Worm (Caenorhabditis elegans) whole organism, early embryonic: ENCODE data around the gene sec-10.

ENCODE experiments used
- B0310.2 ChIP-seq: sonication (generic microtip); optimal IDR thresholded peaks from 2 replicates; lab custom pipeline; 2016; ENCODE audit warnings: mild to moderate bottlenecking, missing genetic modification characterization, missing compliant biosample characterization
- F13C5.2 ChIP-seq: sonication (generic microtip); optimal IDR thresholded peaks from 2 replicates; lab custom pipeline; 2017; ENCODE audit warnings: mild to moderate bottlenecking, missing genetic modification characterization, inconsistent platforms, missing compliant biosample characterization
- aly-1 ChIP-seq: sonication (generic microtip); optimal IDR thresholded peaks from 2 replicates; lab custom pipeline; 2016; ENCODE audit warnings: missing genetic modification characterization, missing compliant biosample characterization
- ama-1 ChIP-seq: fragments of 150-350 bp; optimal IDR thresholded peaks from 2 replicates; lab custom pipeline; 2014
- ceh-13 ChIP-seq: fragments of 200-800 bp; sonication (Bioruptor generic); optimal IDR thresholded peaks from 2 replicates; lab custom pipeline; 2018; ENCODE audit warnings: mild to moderate bottlenecking, missing genetic modification characterization, missing compliant biosample characterization
- ceh-36 ChIP-seq: sonication (generic microtip); optimal IDR thresholded peaks from 2 replicates; lab custom pipeline; 2016; ENCODE audit warnings: missing genetic modification characterization, inconsistent platforms, missing compliant biosample characterization
- ets-7 ChIP-seq: sonication (generic microtip); optimal IDR thresholded peaks from 2 replicates; lab custom pipeline; 2016; ENCODE audit warnings: missing genotype, missing genetic modification characterization, missing compliant biosample characterization
- flt-1 ChIP-seq: fragments of 200-800 bp; sonication (Bioruptor generic); IDR thresholded peaks from 2 replicates; pipeline ENCODE4 v1.3.6; 2022; ENCODE audit warnings: missing genetic modification characterization, missing compliant biosample characterization
- hmbx-1 ChIP-seq: sonication (generic microtip); optimal IDR thresholded peaks from 2 replicates; lab custom pipeline; 2016; ENCODE audit warnings: mild to moderate bottlenecking, missing genetic modification characterization, missing compliant biosample characterization
- hmg-4 ChIP-seq: fragments of 200-800 bp; sonication (Bioruptor generic); optimal IDR thresholded peaks from 2 replicates; lab custom pipeline; 2018; ENCODE audit warnings: mild to moderate bottlenecking, missing genetic modification characterization, missing compliant biosample characterization
- hnd-1 ChIP-seq: sonication (generic microtip); optimal IDR thresholded peaks from 2 replicates; lab custom pipeline; 2016; ENCODE audit warnings: missing genetic modification characterization, missing compliant biosample characterization
- pes-1 ChIP-seq: fragments of 200-800 bp; sonication (Bioruptor generic); IDR thresholded peaks from 2 replicates; pipeline ENCODE4 v1.3.6; 2022; ENCODE audit warnings: missing genetic modification reagents, missing genetic modification characterization, missing compliant biosample characterization
- scrt-1 ChIP-seq: fragments of 200-800 bp; sonication (Bioruptor generic); IDR thresholded peaks from 2 replicates; pipeline ENCODE4 v1.3.6; 2022; ENCODE audit warnings: missing genetic modification characterization, missing compliant biosample characterization
- sea-1 ChIP-seq: fragments of 200-800 bp; sonication (Bioruptor generic); conservative IDR thresholded peaks from 2 replicates; pipeline ENCODE4 v1.3.6; 2022; ENCODE audit warnings: missing genetic modification characterization, missing compliant biosample characterization
- tbx-11 ChIP-seq: fragments of 200-800 bp; sonication (Bioruptor generic); IDR thresholded peaks from 2 replicates; pipeline ENCODE4 v1.3.6; 2022; ENCODE audit warnings: missing genetic modification characterization, missing compliant biosample characterization
- tbx-37 ChIP-seq: fragments of 200-800 bp; sonication (Bioruptor generic); conservative IDR thresholded peaks from 2 replicates; pipeline ENCODE4 v1.3.6; 2022; ENCODE audit warnings: missing genetic modification reagents, missing genetic modification characterization, missing compliant biosample characterization
- tra-4 ChIP-seq: sonication (generic microtip); optimal IDR thresholded peaks from 2 replicates; lab custom pipeline; 2017; ENCODE audit warnings: missing genetic modification characterization, missing compliant biosample characterization

sec-10 gene

ce11 chrIV:7778865-7779264 lies 3.4 kb downstream of the sec-10 start, which contains the start of gene rpap-3:
TSS of gene rpap-3 (minus strand) at chrIV:7778965.
- TF ChIP-seq ceh-13 (GFP tag; lab: Kevin White, UChicago): no peak
- no peak for TF ChIP-seq ama-1
- TF ChIP-seq aly-1 (tag; lab: Kevin White, UChicago): no peak

- no peak for TF ChIP-seq hnd-1
- no peak for TF ChIP-seq sea-1 (GFP tag; lab: Robert Waterston, UW)
- no peak for TF ChIP-seq tra-4 (tag; lab: Kevin White, UChicago)
- TF ChIP-seq scrt-1 (GFP tag; lab: Robert Waterston, UW): no peak
- no peak for TF ChIP-seq B0310.2 (tag; lab: Kevin White, UChicago)
- no peak for TF ChIP-seq ceh-13 (GFP tag; lab: Kevin White, UChicago)
- no peak for TF ChIP-seq ceh-36
Observed at ce11 chrIV:7775725-7776124, 6.6 kb downstream of the sec-10 start, which contains the start of gene swd-2.1. TSS of gene swd-2.1 (plus strand) at chrIV:7776025.

ce11 chrIV:7774206-7774605 lies 8.1 kb downstream of the sec-10 start, which contains the start of the genes hcf-1 and swd-2.2:
TSS of gene hcf-1 (minus strand) at chrIV:7774275.
TSS of gene swd-2.2 (plus strand) at chrIV:7774411.
- TF ChIP-seq hnd-1 (no peak), scrt-1 (GFP tag; lab: Robert Waterston, UW) (no peak), sea-1 (GFP tag; lab: Robert Waterston, UW) (no peak)

ce11 chrIV:7770162-7770561 lies 12.1 kb downstream of the sec-10 start, which contains the start of gene rdl-1:
TSS of gene rdl-1 (minus strand) at chrIV:7770262.
- TF ChIP-seq B0310.2 (tag; lab: Kevin White, UChicago): no peak
- TF ChIP-seq pes-1 (GFP tag; lab: Robert Waterston, UW): no peak
- no peak for TF ChIP-seq tbx-37 (GFP tag; lab: Robert Waterston, UW)
- no peak for TF ChIP-seq ceh-36
- TF ChIP-seq tbx-11 (GFP tag; lab: Robert Waterston, UW): no peak
- TF ChIP-seq ceh-13 (GFP tag; lab: Kevin White, UChicago): no peak
- TF ChIP-seq hmbx-1 (tag; lab: Kevin White, UChicago): no peak
- TF ChIP-seq F13C5.2 (tag; lab: Kevin White, UChicago): no peak
- no peak for TF ChIP-seq hnd-1
- no peak for TF ChIP-seq flt-1 (GFP tag; lab: Robert Waterston, UW)
- TF ChIP-seq scrt-1 (GFP tag; lab: Robert Waterston, UW): no peak
- TF ChIP-seq aly-1 (tag; lab: Kevin White, UChicago): no peak
- TF ChIP-seq ama-1: no peak
- no peak for TF ChIP-seq hmg-4 (GFP tag; lab: Kevin White, UChicago)
- TF ChIP-seq sea-1 (GFP tag; lab: Robert Waterston, UW): no peak
- no peak for TF ChIP-seq ets-7
- TF ChIP-seq tra-4 (tag; lab: Kevin White, UChicago): no peak

- TF ChIP-seq flt-1 (GFP tag; lab: Robert Waterston, UW) (no peak), F13C5.2 (tag; lab: Kevin White, UChicago) (no peak), tbx-11 (GFP tag; lab: Robert Waterston, UW) (no peak), scrt-1 (GFP tag; lab: Robert Waterston, UW) (no peak), ceh-36 (no peak), B0310.2 (tag; lab: Kevin White, UChicago) (no peak), aly-1 (tag; lab: Kevin White, UChicago) (no peak)
Observed at ce11 chrIV:7764319-7764718, 18.0 kb downstream of the sec-10 start.

ce11 chrIV:7763748-7764147 lies 18.6 kb downstream of the sec-10 start, which contains the start of the genes C46A5.6 and C46A5.1:
TSS of gene C46A5.6 (minus strand) at chrIV:7763848.
TSS of gene C46A5.1 (plus strand) at chrIV:7763931.
- no peak for TF ChIP-seq ceh-36

ce11 chrIV:7760117-7760516 lies 22.2 kb downstream of the sec-10 start, which contains the start of gene del-7:
TSS of gene del-7 (plus strand) at chrIV:7760417.
- TF ChIP-seq tbx-37 (GFP tag; lab: Robert Waterston, UW): no peak
- TF ChIP-seq tra-4 (tag; lab: Kevin White, UChicago): no peak
- TF ChIP-seq pes-1 (GFP tag; lab: Robert Waterston, UW): no peak
- no peak for TF ChIP-seq flt-1 (GFP tag; lab: Robert Waterston, UW)
- TF ChIP-seq tbx-11 (GFP tag; lab: Robert Waterston, UW): no peak
- TF ChIP-seq hmbx-1 (tag; lab: Kevin White, UChicago): no peak
- no peak for TF ChIP-seq hmg-4 (GFP tag; lab: Kevin White, UChicago)
- no peak for TF ChIP-seq scrt-1 (GFP tag; lab: Robert Waterston, UW)
- TF ChIP-seq sea-1 (GFP tag; lab: Robert Waterston, UW): no peak
- TF ChIP-seq ceh-36: no peak
- TF ChIP-seq B0310.2 (tag; lab: Kevin White, UChicago): no peak
- TF ChIP-seq F13C5.2 (tag; lab: Kevin White, UChicago): no peak
- no peak for TF ChIP-seq ets-7
- TF ChIP-seq ceh-13 (GFP tag; lab: Kevin White, UChicago): no peak
- no peak for TF ChIP-seq aly-1 (tag; lab: Kevin White, UChicago)
- no peak for TF ChIP-seq ama-1
- no peak for TF ChIP-seq hnd-1

ce11 chrIV:7759527-7759926 lies 22.8 kb downstream of the sec-10 start, which contains the start of gene dsb-3:
TSS of gene dsb-3 (minus strand) at chrIV:7759627.
- TF ChIP-seq ama-1 (no peak), pes-1 (GFP tag; lab: Robert Waterston, UW) (no peak), hnd-1 (no peak), tbx-11 (GFP tag; lab: Robert Waterston, UW) (no peak), flt-1 (GFP tag; lab: Robert Waterston, UW) (no peak), ceh-13 (GFP tag; lab: Kevin White, UChicago) (no peak), F13C5.2 (tag; lab: Kevin White, UChicago) (no peak), hmbx-1 (tag; lab: Kevin White, UChicago) (no peak), hmg-4 (GFP tag; lab: Kevin White, UChicago) (no peak), aly-1 (tag; lab: Kevin White, UChicago) (no peak), B0310.2 (tag; lab: Kevin White, UChicago) (no peak), tbx-37 (GFP tag; lab: Robert Waterston, UW) (no peak)
